Fruit fly (Drosophila melanogaster) whole organism, embryonic: ENCODE data around the gene CG33125.

Experiments
- CG7357 ChIP-seq: fragments of 200-800 bp; sonication (Bioruptor generic); IDR thresholded peaks from 3 replicates; pipeline ENCODE4 v1.3.6; 2022; ENCODE audit warnings: missing biosample characterization, missing genetic modification characterization
- CG8359 ChIP-seq: fragments of 200-800 bp; sonication (Bioruptor generic); optimal IDR thresholded peaks from 2 replicates; lab custom pipeline; 2017; ENCODE audit warnings: missing biosample characterization, mild to moderate bottlenecking, missing genetic modification characterization, borderline replicate concordance
- Mes4 ChIP-seq: fragments of 200-800 bp; sonication (Bioruptor generic); optimal IDR thresholded peaks from 2 replicates; lab custom pipeline; 2016; ENCODE audit warnings: missing biosample characterization, missing genetic modification characterization
- Nf-YC ChIP-seq: fragments of 200-800 bp; optimal IDR thresholded peaks from 3 replicates; lab custom pipeline; 2019; ENCODE audit warnings: missing biosample characterization, mild to moderate bottlenecking, missing genetic modification characterization, moderate library complexity
- ems ChIP-seq: fragments of 200-800 bp; sonication (Bioruptor generic); optimal IDR thresholded peaks from 3 replicates; lab custom pipeline; 2016; ENCODE audit warnings: missing biosample characterization, missing genetic modification characterization
- gfzf ChIP-seq: fragments of 200-800 bp; sonication (Bioruptor generic); optimal IDR thresholded peaks from 2 replicates; lab custom pipeline; 2016; ENCODE audit warnings: missing biosample characterization, mild to moderate bottlenecking, missing genetic modification characterization, moderate library complexity
- jumu ChIP-seq: fragments of 200-800 bp; sonication (Bioruptor generic); optimal IDR thresholded peaks from 3 replicates; lab custom pipeline; 2016; ENCODE audit warnings: missing biosample characterization, missing genetic modification characterization
- odd ChIP-seq: fragments of 200-800 bp; sonication (Bioruptor generic); optimal IDR thresholded peaks from 2 replicates; lab custom pipeline; 2017; ENCODE audit warnings: missing biosample characterization, mild to moderate bottlenecking, missing genetic modification characterization
- sens ChIP-seq: fragments of 200-800 bp; sonication (Bioruptor generic); peaks from one replicate; lab custom pipeline; 2016; ENCODE audit warnings: missing biosample characterization, missing genetic modification characterization

DNA sequence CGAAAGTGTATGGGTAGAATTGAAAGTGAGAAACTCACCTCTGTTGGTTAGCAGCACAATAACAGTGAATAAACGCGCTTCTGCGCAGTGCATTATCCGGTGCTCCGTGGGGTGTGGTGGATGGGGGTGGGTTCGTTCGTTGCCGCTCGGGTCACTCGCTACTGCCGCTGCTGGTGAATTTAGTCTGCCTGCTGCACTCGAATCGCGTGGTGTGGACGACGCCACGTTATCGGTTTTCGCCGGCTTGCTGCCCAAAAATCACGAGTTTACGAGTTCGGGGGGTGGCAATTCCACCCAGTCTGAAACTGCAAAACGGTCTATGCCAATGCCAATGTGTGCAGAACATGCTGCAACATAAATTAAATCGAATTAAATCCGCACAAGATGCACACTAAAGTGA, 25.3 kb upstream of the CG33125 start, which contains the start of gene Tmtc1:
- no peak for TF ChIP-seq sens
- no peak for TF ChIP-seq Nf-YC (tag; lab: Kevin White, UChicago)
- TF ChIP-seq odd (GFP tag; lab: Kevin White, UChicago) = no peak
- TF ChIP-seq ems (GFP tag; lab: Kevin White, UChicago) = no peak
- TF ChIP-seq jumu (GFP tag; lab: Kevin White, UChicago) = no peak
- TF ChIP-seq gfzf (GFP tag; lab: Kevin White, UChicago) = no peak
- no peak for TF ChIP-seq Mes4 (GFP tag; lab: Kevin White, UChicago)
- TF ChIP-seq CG8359 (GFP tag; lab: Kevin White, UChicago) = no peak
- no peak for TF ChIP-seq CG7357 (GFP tag; lab: Robert Waterston, UW)
